Fruit fly (Drosophila melanogaster): Measurements from ENCODE around the gene CG12576.

CG12576 gene

dm6 chrX:22449191-22449787 lies 32.9 kb downstream of the CG12576 start, which contains the start of the genes CG14615 and tilB (continued):
- TF ChIP-seq NC2α (GFP tag; optimal IDR thresholded peaks at IDR 0.05): no peak
- TF ChIP-seq sug (tag; optimal IDR thresholded peaks at IDR 0.05): peak; percentile 49
- TF ChIP-seq luna (GFP tag; optimal IDR thresholded peaks at IDR 0.05): no peak
- no peak for TF ChIP-seq CG7786 (GFP tag; optimal IDR thresholded peaks at IDR 0.05)
- no peak for TF ChIP-seq bbx (GFP tag; IDR thresholded peaks at IDR 0.05; ENCODE audit: partially characterized antibody)
- TF ChIP-seq onecut (GFP tag; IDR thresholded peaks at IDR 0.05): no peak
- no peak for TF ChIP-seq p53 (GFP tag; optimal IDR thresholded peaks at IDR 0.05)
- TF ChIP-seq CG7745 (tag; optimal IDR thresholded peaks at IDR 0.05): no peak
- TF ChIP-seq tup (GFP tag; optimal IDR thresholded peaks at IDR 0.05): no peak
- TF ChIP-seq CG6854 (GFP tag; optimal IDR thresholded peaks at IDR 0.05): no peak
- TF ChIP-seq PHDP (tag; optimal IDR thresholded peaks at IDR 0.05): peak; percentile 17
- TF ChIP-seq HLHmδ (GFP tag; optimal IDR thresholded peaks at IDR 0.05): no peak
- TF ChIP-seq cwo (GFP tag; optimal IDR thresholded peaks at IDR 0.05): no peak
- TF ChIP-seq emc (GFP tag; optimal IDR thresholded peaks at IDR 0.05): no peak
- TF ChIP-seq Nf-YA (GFP tag; IDR thresholded peaks at IDR 0.05): no peak
- no peak for TF ChIP-seq tin (GFP tag; optimal IDR thresholded peaks at IDR 0.05)
- no peak for TF ChIP-seq Adf1 (GFP tag; IDR thresholded peaks at IDR 0.05)
- TF ChIP-seq dmrt99B (tag; optimal IDR thresholded peaks at IDR 0.05): no peak
- no peak for TF ChIP-seq bigmax (GFP tag; optimal IDR thresholded peaks at IDR 0.05)
- no peak for TF ChIP-seq CG12299 (tag; optimal IDR thresholded peaks at IDR 0.05)
- TF ChIP-seq Mad (GFP tag; optimal IDR thresholded peaks at IDR 0.05): no peak
- no peak for TF ChIP-seq CG4820 (GFP tag; optimal IDR thresholded peaks at IDR 0.05)
- TF ChIP-seq CG9215 (GFP tag; IDR thresholded peaks at IDR 0.05): no peak
- no peak for TF ChIP-seq CG14441 (GFP tag; IDR thresholded peaks at IDR 0.05)
- TF ChIP-seq CG5180 (GFP tag; optimal IDR thresholded peaks at IDR 0.05): no peak
- no peak for TF ChIP-seq CG2199 (GFP tag; IDR thresholded peaks at IDR 0.05)
- TF ChIP-seq Chrac-16 (GFP tag; optimal IDR thresholded peaks at IDR 0.05): no peak
- TF ChIP-seq da (GFP tag; optimal IDR thresholded peaks at IDR 0.05): no peak
- no peak for TF ChIP-seq Spps (tag; optimal IDR thresholded peaks at IDR 0.05)
- TF ChIP-seq sob (GFP tag; IDR thresholded peaks at IDR 0.05): peak; percentile 46; the same call in 1 of the 2 replicates
- TF ChIP-seq CG2120 (GFP tag; optimal IDR thresholded peaks at IDR 0.05): peak; percentile 68
- no peak for TF ChIP-seq zfh1 (GFP tag; IDR thresholded peaks at IDR 0.05)
- TF ChIP-seq Hsf (GFP tag; optimal IDR thresholded peaks at IDR 0.05): peak; percentile 24
- TF ChIP-seq CG31441 (GFP tag; IDR thresholded peaks at IDR 0.05): no peak
- no peak for TF ChIP-seq CG18619 (GFP tag; optimal IDR thresholded peaks at IDR 0.05)
- no peak for TF ChIP-seq Bdp1 (GFP tag; optimal IDR thresholded peaks at IDR 0.05)
- TF ChIP-seq Med (GFP tag): peak; percentile 87
- TF ChIP-seq Trl (optimal IDR thresholded peaks at IDR 0.05): no peak
- TF ChIP-seq Trl (GFP tag; optimal IDR thresholded peaks at IDR 0.05): no peak
- no peak for TF ChIP-seq h (optimal IDR thresholded peaks at IDR 0.05)
- no peak for TF ChIP-seq tgo (GFP tag; IDR thresholded peaks at IDR 0.05)
- no peak for TF ChIP-seq hbn (GFP tag; IDR thresholded peaks at IDR 0.05; ENCODE audit: partially characterized antibody)
- TF ChIP-seq knrl (GFP tag; IDR thresholded peaks at IDR 0.05; ENCODE audit: partially characterized antibody): no peak
- no peak for TF ChIP-seq sens-2 (GFP tag; IDR thresholded peaks at IDR 0.05)
- TF ChIP-seq Hr51 (GFP tag; optimal IDR thresholded peaks at IDR 0.05): no peak
- TF ChIP-seq dimm (GFP tag; IDR thresholded peaks at IDR 0.05): no peak
- no peak for TF ChIP-seq CG15269 (tag; optimal IDR thresholded peaks at IDR 0.05)
- no peak for TF ChIP-seq cas (GFP tag; IDR thresholded peaks at IDR 0.05)
- no peak for TF ChIP-seq Ada2b (GFP tag; IDR thresholded peaks at IDR 0.05)
- no peak for TF ChIP-seq pan (optimal IDR thresholded peaks at IDR 0.05)
- TF ChIP-seq pan (GFP tag; optimal IDR thresholded peaks at IDR 0.05 in 1 of 2, IDR thresholded peaks at IDR 0.05 in 1 of 2): peak in 1 of 2 experiments; percentile 16
- peak; percentile 31; the same call in 1 of the 2 replicates for TF ChIP-seq CG3847 (GFP tag; IDR thresholded peaks at IDR 0.05)
- TF ChIP-seq CG5953 (GFP tag; IDR thresholded peaks at IDR 0.05): no peak

Data from whole organism, embryonic.